Worm (Caenorhabditis elegans): Measurements from ENCODE around the gene T28D9.11.

Gene T28D9.11

ce11 chrII:6499067-6499466, 7.3 kb upstream of the T28D9.11 start, which contains the start of gene twk-49:
Gene twk-49, minus strand, starts transcription at chrII:6499167.
- TF ChIP-seq elt-3 (tag; optimal IDR thresholded peaks at IDR 0.05) (no peak), ceh-83 (GFP tag; optimal IDR thresholded peaks at IDR 0.05) (no peak), M03D4.4 (tag; optimal IDR thresholded peaks at IDR 0.05) (no peak)

ce11 chrII:6498609-6499008, 6.8 kb upstream of the T28D9.11 start:
- TF ChIP-seq unc-39 (tag; optimal IDR thresholded peaks at IDR 0.05) (no peak), ces-1 (GFP tag; optimal IDR thresholded peaks at IDR 0.05) (peak; percentile 52)

- TF ChIP-seq ces-1 (GFP tag; optimal IDR thresholded peaks at IDR 0.05) (peak; percentile 34), sem-2 (GFP tag; optimal IDR thresholded peaks at IDR 0.05) (no peak), nhr-12 (tag; optimal IDR thresholded peaks at IDR 0.05) (no peak)
Observed at ce11 chrII:6497137-6497536, 5.3 kb upstream of the T28D9.11 start.

- no peak for TF ChIP-seq flh-1 (GFP tag; optimal IDR thresholded peaks at IDR 0.05)
Observed at ce11 chrII:6496496-6496895, 4.7 kb upstream of the T28D9.11 start.

- TF ChIP-seq cnd-1 (tag; optimal IDR thresholded peaks at IDR 0.05) (no peak), lin-13 (tag; optimal IDR thresholded peaks at IDR 0.05) (no peak), nhr-2 (tag; optimal IDR thresholded peaks at IDR 0.05) (no peak), lin-32 (GFP tag; optimal IDR thresholded peaks at IDR 0.05) (no peak), sem-2 (GFP tag; optimal IDR thresholded peaks at IDR 0.05) (no peak), flh-1 (GFP tag; optimal IDR thresholded peaks at IDR 0.05) (no peak), ceh-83 (GFP tag; optimal IDR thresholded peaks at IDR 0.05) (no peak), ceh-39 (tag; optimal IDR thresholded peaks at IDR 0.05) (no peak)
Observed at ce11 chrII:6493709-6494326, 2.0 kb upstream of the T28D9.11 start.

ce11 chrII:6493139-6493538, 1.3 kb upstream of the T28D9.11 start:
- TF ChIP-seq ceh-43 (GFP tag; optimal IDR thresholded peaks at IDR 0.05), result no peak
- peak; percentile 90 for TF ChIP-seq ces-1 (GFP tag; optimal IDR thresholded peaks at IDR 0.05)

- TF ChIP-seq nhr-28 (tag; optimal IDR thresholded peaks at IDR 0.05) (no peak), nhr-237 (tag; optimal IDR thresholded peaks at IDR 0.05) (no peak), mep-1 (tag; optimal IDR thresholded peaks at IDR 0.05) (no peak), tbx-8 (GFP tag; optimal IDR thresholded peaks at IDR 0.05) (no peak), nhr-12 (tag; optimal IDR thresholded peaks at IDR 0.05) (no peak), unc-62 (GFP tag; optimal IDR thresholded peaks at IDR 0.05) (no peak), drap-1 (GFP tag; optimal IDR thresholded peaks at IDR 0.05) (no peak), lsy-2 (tag; optimal IDR thresholded peaks at IDR 0.05) (no peak), ham-2 (GFP tag; optimal IDR thresholded peaks at IDR 0.05) (no peak), mab-5 (tag; optimal IDR thresholded peaks at IDR 0.05) (no peak)
Observed at ce11 chrII:6491187-6491586, 606 bp downstream of the T28D9.11 start.

ce11 chrII:6489711-6490184, 2.0 kb downstream of the T28D9.11 start, which contains the start of the genes snr-3 and rsp-5:
Gene snr-3, minus strand, starts transcription at chrII:6489761.
Gene rsp-5, plus strand, starts transcription at chrII:6490165.
- TF ChIP-seq elt-1 (tag; optimal IDR thresholded peaks at IDR 0.05; ENCODE audit: borderline replicate concordance, insufficient read depth) (no peak), pha-4 (tag; optimal IDR thresholded peaks at IDR 0.05) (peak; percentile 66), hlh-1 (tag; optimal IDR thresholded peaks at IDR 0.05) (peak; percentile 36), ceh-39 (tag; optimal IDR thresholded peaks at IDR 0.05) (peak; percentile 8), tbx-8 (GFP tag; optimal IDR thresholded peaks at IDR 0.05) (no peak), ceh-43 (GFP tag; optimal IDR thresholded peaks at IDR 0.05) (no peak), unc-120 (tag; optimal IDR thresholded peaks at IDR 0.05; ENCODE audit: poor library complexity, severe bottlenecking) (no peak), nhr-12 (tag; optimal IDR thresholded peaks at IDR 0.05) (no peak), nhr-237 (tag; optimal IDR thresholded peaks at IDR 0.05) (peak; percentile 56), mep-1 (tag; optimal IDR thresholded peaks at IDR 0.05) (peak; percentile 83), mab-5 (tag; optimal IDR thresholded peaks at IDR 0.05) (no peak), bed-3 (GFP tag; optimal IDR thresholded peaks at IDR 0.05) (no peak), snpc-4 (tag; optimal IDR thresholded peaks at IDR 0.05) (no peak), lin-13 (tag; optimal IDR thresholded peaks at IDR 0.05) (peak; percentile 55), nhr-2 (tag; optimal IDR thresholded peaks at IDR 0.05) (no peak), ztf-11 (tag; optimal IDR thresholded peaks at IDR 0.05) (no peak), ceh-83 (GFP tag; optimal IDR thresholded peaks at IDR 0.05) (no peak), lin-32 (GFP tag; optimal IDR thresholded peaks at IDR 0.05) (no peak), nhr-28 (tag; optimal IDR thresholded peaks at IDR 0.05) (no peak), drap-1 (GFP tag; optimal IDR thresholded peaks at IDR 0.05) (no peak), M03D4.4 (tag; optimal IDR thresholded peaks at IDR 0.05) (no peak), unc-39 (tag; optimal IDR thresholded peaks at IDR 0.05) (no peak), lsy-2 (tag; optimal IDR thresholded peaks at IDR 0.05) (peak; percentile 97)

All from whole organism, mixed stage, embryonic.